Worm (Caenorhabditis elegans) whole organism, L1 larva: ENCODE measurements around the gene Y57E12B.11.

Experiments
- C16A3.4 ChIP-seq: fragments of 150-350 bp; optimal IDR thresholded peaks from 2 replicates; lab custom pipeline; 2014; ENCODE audit warnings: missing biosample characterization, missing genetic modification characterization
- alr-1 ChIP-seq: fragments of 200-800 bp; sonication (Bioruptor generic); optimal IDR thresholded peaks from 2 replicates; lab custom pipeline; 2018; ENCODE audit warnings: borderline replicate concordance, mild to moderate bottlenecking, missing genetic modification characterization, missing compliant biosample characterization
- ama-1 ChIP-seq: fragments of 150-350 bp; optimal IDR thresholded peaks from 2 replicates; lab custom pipeline; 2014
- blmp-1 ChIP-seq: fragments of 150-350 bp; optimal IDR thresholded peaks from 2 replicates; lab custom pipeline; 2014; ENCODE audit warnings: missing biosample characterization, missing genetic modification characterization
- ceh-63 ChIP-seq: fragments of 200-800 bp; sonication (Bioruptor generic); optimal IDR thresholded peaks from 2 replicates; lab custom pipeline; 2018; ENCODE audit warnings: mild to moderate bottlenecking, missing genetic modification characterization, missing compliant biosample characterization
- ceh-88 ChIP-seq: fragments of 200-800 bp; sonication (Bioruptor generic); IDR thresholded peaks from 2 replicates; pipeline ENCODE4 v1.3.6; 2022; ENCODE audit warnings: missing genetic modification characterization, missing compliant biosample characterization
- dpl-1 ChIP-seq, 3 experiments: fragments of 150-350 bp in 2 of 3; sonication (generic microtip) in 1 of 3; optimal IDR thresholded peaks; 2 replicates each; lab custom pipeline; 2014 to 2017; ENCODE audit warnings: missing biosample characterization in 3 of 3, missing genetic modification characterization in 3 of 3, missing genetic modification reagents in 3 of 3
- dsc-1 ChIP-seq: sonication (generic microtip); optimal IDR thresholded peaks from 2 replicates; lab custom pipeline; 2016; ENCODE audit warnings: mild to moderate bottlenecking, missing genetic modification characterization, missing compliant biosample characterization
- efl-1 ChIP-seq, 4 experiments: fragments of 150-350 bp; optimal IDR thresholded peaks in 3 of 4; peaks in 1 of 4; 1 replicate in 1 of 4; 2 replicates in 3 of 4; lab custom pipeline; 2014; ENCODE audit warnings: missing biosample characterization in 2 of 4, missing genetic modification characterization in 2 of 4, missing genetic modification reagents in 2 of 4
- egl-27 ChIP-seq, 2 experiments: fragments of 150-350 bp in 1 of 2; sonication (generic microtip); optimal IDR thresholded peaks; 3 replicates each; lab custom pipeline; 2017 to 2018; ENCODE audit warnings: missing biosample characterization in 2 of 2, missing genetic modification characterization in 2 of 2, missing genetic modification reagents in 2 of 2
- elt-2 ChIP-seq: sonication (generic microtip); optimal IDR thresholded peaks from 2 replicates; lab custom pipeline; 2016; ENCODE audit warnings: missing genetic modification characterization, mild to moderate bottlenecking, inconsistent platforms, missing compliant biosample characterization, missing genetic modification reagents
- fkh-8 ChIP-seq: sonication (generic microtip); optimal IDR thresholded peaks from 2 replicates; lab custom pipeline; 2016; ENCODE audit warnings: mild to moderate bottlenecking, missing genetic modification characterization, missing compliant biosample characterization
- jun-1 ChIP-seq: fragments of 150-350 bp; optimal IDR thresholded peaks from 2 replicates; lab custom pipeline; 2014; ENCODE audit warnings: missing biosample characterization, missing genetic modification reagents, missing genetic modification characterization
- lin-13 ChIP-seq: fragments of 150-350 bp; optimal IDR thresholded peaks from 2 replicates; lab custom pipeline; 2014; ENCODE audit warnings: missing biosample characterization, missing genetic modification reagents, missing genetic modification characterization
- lin-14 ChIP-seq: fragments of 200-800 bp; sonication (Bioruptor generic); optimal IDR thresholded peaks from 2 replicates; lab custom pipeline; 2018; ENCODE audit warnings: mild to moderate bottlenecking, missing genetic modification characterization, moderate library complexity, missing compliant biosample characterization
- lin-15B ChIP-seq: fragments of 150-350 bp; sonication (generic microtip); optimal IDR thresholded peaks from 3 replicates; lab custom pipeline; 2014; ENCODE audit warnings: missing biosample characterization, missing genetic modification characterization
- lin-35 ChIP-seq, 2 experiments: fragments of 150-350 bp; optimal IDR thresholded peaks; 2 replicates each; lab custom pipeline; 2014; ENCODE audit warnings: missing biosample characterization in 2 of 2, missing genetic modification characterization in 2 of 2, missing genetic modification reagents in 2 of 2
- lin-39 ChIP-seq: fragments of 150-350 bp; optimal IDR thresholded peaks from 2 replicates; lab custom pipeline; 2014; ENCODE audit warnings: missing biosample characterization, missing genetic modification reagents, missing genetic modification characterization
- lsy-2 ChIP-seq, 2 experiments: fragments of 150-350 bp; optimal IDR thresholded peaks; 2 replicates each; lab custom pipeline; 2014; ENCODE audit warnings: missing biosample characterization in 2 of 2, missing genetic modification characterization in 2 of 2
- mef-2 ChIP-seq: fragments of 150-350 bp; optimal IDR thresholded peaks from 2 replicates; lab custom pipeline; 2014; ENCODE audit warnings: missing biosample characterization, missing genetic modification characterization
- mep-1 ChIP-seq: fragments of 150-350 bp; optimal IDR thresholded peaks from 2 replicates; lab custom pipeline; 2014; ENCODE audit warnings: missing biosample characterization, missing genetic modification characterization
- nhr-28 ChIP-seq: fragments of 150-350 bp; optimal IDR thresholded peaks from 2 replicates; lab custom pipeline; 2014; ENCODE audit warnings: missing biosample characterization, missing genetic modification characterization
- nhr-71 ChIP-seq: sonication (generic microtip); optimal IDR thresholded peaks from 2 replicates; lab custom pipeline; 2016; ENCODE audit warnings: mild to moderate bottlenecking, missing genetic modification characterization, moderate library complexity, missing compliant biosample characterization
- nhr-85 ChIP-seq: sonication (generic microtip); peaks from one replicate; lab custom pipeline; 2016; ENCODE audit warnings: missing genetic modification characterization, inconsistent platforms, missing compliant biosample characterization
- nhr-90 ChIP-seq: sonication (generic microtip); optimal IDR thresholded peaks from 2 replicates; lab custom pipeline; 2016; ENCODE audit warnings: mild to moderate bottlenecking, missing genetic modification characterization, missing compliant biosample characterization; ENCODE audit not compliant: poor library complexity
- sox-4 ChIP-seq: sonication (generic microtip); optimal IDR thresholded peaks from 2 replicates; lab custom pipeline; 2016; ENCODE audit warnings: missing genetic modification characterization, missing compliant biosample characterization
- sptf-1 ChIP-seq: fragments of 150-350 bp; optimal IDR thresholded peaks from 2 replicates; lab custom pipeline; 2014; ENCODE audit warnings: missing biosample characterization, missing genetic modification characterization
- swsn-7 ChIP-seq: sonication (generic microtip); optimal IDR thresholded peaks from 2 replicates; lab custom pipeline; 2016; ENCODE audit warnings: missing genetic modification characterization, missing compliant biosample characterization
- tlp-1 ChIP-seq: fragments of 150-350 bp; optimal IDR thresholded peaks from 2 replicates; lab custom pipeline; 2014; ENCODE audit warnings: missing biosample characterization, missing genetic modification characterization
- unc-98 ChIP-seq: fragments of 200-800 bp; sonication (Bioruptor generic); IDR thresholded peaks from 2 replicates; pipeline ENCODE4 v1.3.6; 2022; ENCODE audit warnings: missing genetic modification characterization, missing compliant biosample characterization
- ztf-11 ChIP-seq, 2 experiments: sonication (generic microtip); optimal IDR thresholded peaks; 2 replicates each; lab custom pipeline; 2016 to 2017; ENCODE audit warnings: missing genetic modification characterization in 2 of 2, missing biosample characterization in 1 of 2, missing compliant biosample characterization in 1 of 2

Gene Y57E12B.11

DNA sequence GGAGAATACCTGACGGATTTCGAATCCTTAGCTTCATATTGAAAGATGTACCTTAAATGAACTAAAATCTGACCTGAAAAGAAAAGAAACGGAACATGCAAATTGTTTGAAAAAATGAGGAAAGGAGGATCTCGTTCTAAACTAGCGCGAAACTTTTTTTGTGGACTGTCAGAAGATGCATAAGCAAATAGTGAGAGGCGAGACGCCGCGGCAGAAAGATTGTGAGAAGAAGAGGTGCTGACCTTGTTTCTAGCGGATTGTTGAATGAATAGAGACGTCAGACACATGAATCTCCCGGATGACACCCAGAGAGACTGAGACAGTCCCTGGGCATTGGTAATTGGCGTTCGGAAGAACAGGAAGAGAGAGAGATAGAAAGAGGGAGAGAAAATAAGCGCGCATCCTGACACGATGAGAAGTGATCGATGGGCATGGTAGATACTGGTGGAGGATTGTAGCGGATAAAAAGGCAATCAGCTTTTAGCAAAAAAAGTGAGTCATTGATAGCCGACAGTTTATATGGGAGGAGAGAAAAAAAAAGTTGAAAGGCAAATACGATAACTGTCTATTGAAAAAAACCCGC lies 20.4 kb upstream of the Y57E12B.11 start, which contains the start of gene ptr-15:
TSS of gene ptr-15 (minus strand) at position 51 of the 583 bp plus-strand sequence.
- TF ChIP-seq nhr-28 (tag; lab: Kevin White, UChicago) (no peak), blmp-1 (tag; lab: Kevin White, UChicago) (peak; percentile 74), efl-1 (optimal IDR thresholded peaks at IDR 0.05; lab: Kevin White, UChicago) (no peak), efl-1 (GFP tag; optimal IDR thresholded peaks at IDR 0.05 in 1 of 2; lab: Kevin White, UChicago) (peak in 1 of 2 experiments; percentile 60)

DNA sequence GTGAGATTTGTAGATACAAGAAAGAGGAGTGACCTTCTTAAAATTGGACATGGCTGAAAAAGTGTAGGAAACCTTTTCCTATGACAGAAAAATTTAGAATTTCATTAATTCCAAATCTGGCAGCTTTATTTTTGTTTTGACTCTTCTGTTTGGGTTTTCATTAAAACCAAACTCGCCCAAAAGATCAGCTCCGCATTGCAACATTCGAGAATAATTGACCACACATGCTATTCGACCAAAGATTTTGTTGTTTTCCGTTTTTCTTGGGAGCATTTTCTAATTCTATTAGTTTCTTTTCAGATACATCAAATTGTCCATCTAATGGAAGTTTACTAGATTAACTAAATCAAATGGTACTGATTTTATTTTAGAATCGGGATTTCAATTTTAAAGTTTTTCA lies 6.6 kb upstream of the Y57E12B.11 start, which contains the start of gene mec-1:
TSS of gene mec-1 (plus strand) at position 301 of the 400 bp plus-strand sequence.
- no peak for TF ChIP-seq lin-14
- peak; percentile 10 for TF ChIP-seq dsc-1

DNA sequence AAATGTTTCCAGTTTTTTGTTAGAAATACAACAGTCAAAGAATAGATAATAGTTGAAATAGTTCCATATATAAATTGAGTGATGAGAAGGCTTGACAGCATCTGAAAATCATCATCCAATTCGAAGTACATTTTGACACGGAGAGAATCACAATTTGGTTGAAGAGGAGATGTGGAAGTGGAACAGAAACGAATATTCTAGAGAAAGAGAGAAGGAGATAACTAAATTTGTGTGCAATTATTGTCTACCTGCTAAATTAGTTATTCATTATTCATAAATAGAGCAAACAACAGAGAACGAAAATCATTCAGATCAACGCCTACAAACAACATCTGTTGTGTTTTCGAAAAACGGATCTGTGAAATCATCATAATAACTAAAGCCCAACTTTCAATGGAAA lies 4.1 kb upstream of the Y57E12B.11 start, which contains the start of gene srg-31:
TSS of gene srg-31 (minus strand) at position 101 of the 400 bp plus-strand sequence.
- TF ChIP-seq lin-13 (GFP tag; lab: Kevin White, UChicago) (no peak), lin-35 (GFP tag; optimal IDR thresholded peaks at IDR 0.05; lab: Kevin White, UChicago) (no peak), elt-2 (tag; lab: Kevin White, UChicago) (no peak), ceh-88 (no peak), mep-1 (tag; lab: Kevin White, UChicago) (no peak), ztf-11 (tag; optimal IDR thresholded peaks at IDR 0.05; lab: Kevin White, UChicago) (no peak), egl-27 (tag; optimal IDR thresholded peaks at IDR 0.05; lab: Kevin White, UChicago) (no peak), nhr-71 (no peak), ceh-63 (GFP tag; lab: Kevin White, UChicago) (no peak), mef-2 (tag; lab: Kevin White, UChicago) (no peak), tlp-1 (tag; lab: Kevin White, UChicago) (no peak), lin-39 (no peak), sox-4 (tag; lab: Kevin White, UChicago) (no peak), nhr-85 (tag; lab: Kevin White, UChicago) (no peak), C16A3.4 (tag; lab: Kevin White, UChicago) (no peak), dsc-1 (no peak), alr-1 (no peak)

ce11 chrV:6951306-6951705 lies 1.6 kb upstream of the Y57E12B.11 start, which contains the start of gene T07H8.11:
TSS of gene T07H8.11 (minus strand) at chrV:6951406.
- TF ChIP-seq swsn-7 (no peak), fkh-8 (tag; lab: Kevin White, UChicago) (no peak), mep-1 (tag; lab: Kevin White, UChicago) (no peak)
- TF ChIP-seq, all 84 proteins: peak for 0

- TF ChIP-seq lin-14 = no peak
- TF ChIP-seq sptf-1 (tag; lab: Kevin White, UChicago) = no peak
- TF ChIP-seq lsy-2 (tag; optimal IDR thresholded peaks at IDR 0.05; lab: Kevin White, UChicago) = no peak
- no peak for TF ChIP-seq nhr-90 (tag; lab: Kevin White, UChicago)
- no peak for TF ChIP-seq ama-1 (lab: Kevin White, UChicago)
Measured at ce11 chrV:6948225-6948624, 1.4 kb downstream of the Y57E12B.11 start, which contains the start of gene Y57E12B.1. TSS of gene Y57E12B.1 (plus strand) at chrV:6948525.

DNA sequence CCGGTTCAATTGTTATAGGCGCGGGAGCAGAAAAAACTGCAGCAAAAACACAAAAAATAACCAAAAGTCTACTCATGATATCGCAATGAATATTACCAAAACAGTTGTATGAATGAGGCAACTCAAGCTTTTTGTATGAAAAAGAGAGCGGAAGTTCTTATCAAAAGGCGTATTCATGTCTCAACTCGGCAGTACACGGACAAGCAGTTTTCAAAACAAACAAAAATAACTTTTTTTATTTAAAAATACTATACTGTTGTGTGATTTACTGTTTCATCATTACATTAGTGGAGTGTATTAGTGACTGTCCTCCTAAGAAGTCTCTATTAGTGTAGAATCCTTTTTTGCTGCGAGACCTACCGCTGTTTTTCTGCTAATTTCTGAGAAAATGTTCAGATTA lies 2.2 kb downstream of the Y57E12B.11 start, which contains the start of gene Y57E12B.4:
TSS of gene Y57E12B.4 (minus strand) at position 101 of the 400 bp plus-strand sequence.
- TF ChIP-seq jun-1 (tag; lab: Kevin White, UChicago) = no peak
- TF ChIP-seq unc-98 (GFP tag; lab: Robert Waterston, UW) = no peak
- no peak for TF ChIP-seq lin-15B (tag; lab: Kevin White, UChicago)
- no peak for TF ChIP-seq dpl-1 (GFP tag; optimal IDR thresholded peaks at IDR 0.05; lab: Kevin White, UChicago)
